Worm (Caenorhabditis elegans) whole organism, L2 larva: ENCODE data around the gene clc-28.

Experiments
- R02D3.7 ChIP-seq: fragments of 150-350 bp; optimal IDR thresholded peaks from 2 replicates; lab custom pipeline; 2014; ENCODE audit warnings: missing biosample characterization, missing genetic modification characterization
- aly-2 ChIP-seq: fragments of 150-350 bp; optimal IDR thresholded peaks from 2 replicates; lab custom pipeline; 2014; ENCODE audit warnings: missing biosample characterization, missing genetic modification characterization
- ama-1 ChIP-seq: fragments of 150-350 bp; optimal IDR thresholded peaks from 2 replicates; lab custom pipeline; 2018; ENCODE audit warnings: inconsistent platforms
- blmp-1 ChIP-seq: sonication (generic microtip); optimal IDR thresholded peaks from 2 replicates; lab custom pipeline; 2017; ENCODE audit warnings: missing genetic modification characterization, mild to moderate bottlenecking, missing compliant biosample characterization, antibody characterized with exemption, moderate library complexity; ENCODE audit not compliant: insufficient read depth
- elt-3 ChIP-seq: sonication (generic microtip); optimal IDR thresholded peaks from 2 replicates; lab custom pipeline; 2017; ENCODE audit warnings: missing biosample characterization, missing genetic modification characterization
- lin-11 ChIP-seq: fragments of 150-350 bp; sonication (generic microtip); optimal IDR thresholded peaks from 2 replicates; lab custom pipeline; 2014; ENCODE audit warnings: missing biosample characterization, missing genetic modification characterization, inconsistent platforms, mixed read lengths
- lsy-2 ChIP-seq, 2 experiments: fragments of 150-350 bp in 1 of 2; sonication (generic microtip) in 1 of 2; optimal IDR thresholded peaks; 2 replicates each; lab custom pipeline; 2014 to 2017; ENCODE audit warnings: missing biosample characterization in 2 of 2, missing genetic modification characterization in 2 of 2
- mdl-1 ChIP-seq, 2 experiments: fragments of 150-350 bp in 1 of 2; sonication (generic microtip) in 1 of 2; optimal IDR thresholded peaks; 2 replicates each; lab custom pipeline; 2017; ENCODE audit warnings: missing biosample characterization in 2 of 2, missing genetic modification characterization in 2 of 2
- nhr-10 ChIP-seq: sonication (generic microtip); optimal IDR thresholded peaks from 2 replicates; lab custom pipeline; 2017; ENCODE audit warnings: missing biosample characterization, missing genetic modification characterization
- nhr-21 ChIP-seq: fragments of 150-350 bp; optimal IDR thresholded peaks from 2 replicates; lab custom pipeline; 2014; ENCODE audit warnings: missing biosample characterization, missing genetic modification characterization
- nhr-23 ChIP-seq: fragments of 150-350 bp; optimal IDR thresholded peaks from 2 replicates; lab custom pipeline; 2014; ENCODE audit warnings: missing biosample characterization, missing genetic modification reagents, missing genetic modification characterization
- unc-62 ChIP-seq: fragments of 150-350 bp; optimal IDR thresholded peaks from 2 replicates; lab custom pipeline; 2014; ENCODE audit warnings: missing biosample characterization, missing genetic modification reagents, missing genetic modification characterization
- zag-1 ChIP-seq: fragments of 150-350 bp; optimal IDR thresholded peaks from 2 replicates; lab custom pipeline; 2014; ENCODE audit warnings: missing biosample characterization, missing genetic modification characterization
- ztf-4 ChIP-seq: fragments of 150-350 bp; optimal IDR thresholded peaks from 2 replicates; lab custom pipeline; 2014; ENCODE audit warnings: missing biosample characterization, missing genetic modification characterization

DNA sequence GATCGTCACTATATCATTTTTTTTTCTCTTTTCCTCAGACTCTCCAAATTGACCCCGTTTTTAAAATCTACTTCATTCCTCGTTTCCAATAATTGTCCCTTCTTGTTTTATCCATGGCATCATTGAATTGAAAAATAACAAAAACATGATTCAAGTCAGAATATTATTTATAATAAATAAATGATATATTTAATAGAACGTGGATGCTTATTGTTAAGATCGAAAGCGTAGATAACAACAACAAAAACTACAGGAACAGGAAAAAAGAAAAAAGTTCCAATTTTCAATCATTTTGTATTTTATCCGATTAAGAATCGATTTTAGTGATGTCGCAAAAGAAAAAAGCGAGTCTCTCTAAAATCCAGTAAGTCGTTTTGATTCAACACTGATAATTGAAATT lies 26.9 kb downstream of the clc-28 start, which contains the start of gene F10E9.2:
- TF ChIP-seq lin-11 (tag; lab: Kevin White, UChicago) (no peak), aly-2 (no peak), nhr-21 (no peak), blmp-1 (no peak), ama-1 (no peak), zag-1 (tag; lab: Kevin White, UChicago) (no peak), elt-3 (no peak), mdl-1 (tag; optimal IDR thresholded peaks at IDR 0.05; lab: Kevin White, UChicago) (no peak), nhr-10 (tag; lab: Kevin White, UChicago) (no peak), R02D3.7 (tag; lab: Kevin White, UChicago) (no peak), lsy-2 (tag; optimal IDR thresholded peaks at IDR 0.05; lab: Kevin White, UChicago) (no peak), unc-62 (GFP tag; lab: Kevin White, UChicago) (no peak), nhr-23 (no peak), ztf-4 (tag; lab: Kevin White, UChicago) (no peak)
